Worm (Caenorhabditis elegans) whole organism, young adult: ENCODE results near the gene cox-17.

Source experiments
- F49E8.2 ChIP-seq: sonication (generic microtip); optimal IDR thresholded peaks from 3 replicates; lab custom pipeline; 2017; ENCODE audit warnings: missing genetic modification characterization, mild to moderate bottlenecking, missing compliant biosample characterization, antibody characterized with exemption, moderate library complexity; ENCODE audit not compliant: insufficient read depth
- ceh-40 ChIP-seq: fragments of 200-800 bp; sonication (Bioruptor generic); IDR thresholded peaks from 2 replicates; pipeline ENCODE4 v1.3.6; 2022; ENCODE audit warnings: missing genetic modification characterization, missing compliant biosample characterization
- nhr-90 ChIP-seq: sonication (generic microtip); optimal IDR thresholded peaks from 2 replicates; lab custom pipeline; 2016; ENCODE audit warnings: missing genotype, mild to moderate bottlenecking, missing genetic modification characterization, missing compliant biosample characterization
- pha-4 ChIP-seq: fragments of 150-350 bp; sonication (generic microtip); optimal IDR thresholded peaks from 2 replicates; lab custom pipeline; 2014; ENCODE audit warnings: missing biosample characterization, missing genetic modification reagents, missing genetic modification characterization
- rec-8 ChIP-seq, 2 experiments: sonication (generic microtip); optimal IDR thresholded peaks; 2 replicates each; lab custom pipeline; 2016; ENCODE audit warnings: mild to moderate bottlenecking in 2 of 2, missing genetic modification characterization in 2 of 2, missing genetic modification reagents in 2 of 2, missing genotype in 2 of 2, missing biosample characterization in 1 of 2, missing compliant biosample characterization in 1 of 2, moderate library complexity in 1 of 2
- sea-2 ChIP-seq: fragments of 200-800 bp; sonication (Bioruptor generic); IDR thresholded peaks from 2 replicates; pipeline ENCODE4 v1.3.6; 2022; ENCODE audit warnings: missing genetic modification characterization, missing compliant biosample characterization
- snpc-4 ChIP-seq, 5 experiments: fragments of 150-350 bp in 1 of 5; sonication (generic microtip) in 4 of 5; optimal IDR thresholded peaks; 2 replicates each; lab custom pipeline; 2014 to 2018; ENCODE audit warnings: missing genetic modification characterization in 5 of 5, missing biosample characterization in 3 of 5, antibody characterized with exemption in 2 of 5, mild to moderate bottlenecking in 2 of 5, missing compliant biosample characterization in 2 of 5, missing genotype in 2 of 5, moderate library complexity in 2 of 5, missing genetic modification reagents in 1 of 5
- ztf-25 ChIP-seq: fragments of 200-800 bp; sonication (Bioruptor generic); IDR thresholded peaks from 2 replicates; pipeline ENCODE4 v1.3.6; 2022; ENCODE audit warnings: missing genetic modification reagents, missing genetic modification characterization, missing compliant biosample characterization

ce11 chrIII:149132-149531 is 41.7 kb upstream of the cox-17 start:
- TF ChIP-seq ztf-25 (GFP tag; lab: Robert Waterston, UW) (no peak), snpc-4 (GFP tag; optimal IDR thresholded peaks at IDR 0.05; lab: Kevin White, UChicago) (no peak), snpc-4 (tag; optimal IDR thresholded peaks at IDR 0.05; lab: Kevin White, UChicago) (no peak), rec-8 (tag; optimal IDR thresholded peaks at IDR 0.05; lab: Kevin White, UChicago) (no peak), nhr-90 (tag; lab: Kevin White, UChicago) (no peak), pha-4 (tag; lab: Kevin White, UChicago) (no peak), F49E8.2 (tag; lab: Kevin White, UChicago) (no peak), sea-2 (GFP tag; lab: Robert Waterston, UW) (no peak), ceh-40 (GFP tag; lab: Robert Waterston, UW) (no peak)
